Worm (Caenorhabditis elegans) whole organism, L3 larva: ENCODE results near the gene fbxa-139.

Source experiments
- ama-1 ChIP-seq: fragments of 150-350 bp; optimal IDR thresholded peaks from 2 replicates; lab custom pipeline; 2018
- elt-2 ChIP-seq: sonication (generic microtip); optimal IDR thresholded peaks from 2 replicates; lab custom pipeline; 2016; ENCODE audit warnings: missing genetic modification reagents, mild to moderate bottlenecking, missing genetic modification characterization, missing compliant biosample characterization
- hmg-11 ChIP-seq: sonication (generic microtip); optimal IDR thresholded peaks from 2 replicates; lab custom pipeline; 2016; ENCODE audit warnings: missing genetic modification characterization, missing compliant biosample characterization
- jun-1 ChIP-seq: fragments of 150-350 bp; optimal IDR thresholded peaks from 2 replicates; lab custom pipeline; 2014; ENCODE audit warnings: missing biosample characterization, missing genetic modification reagents, missing genetic modification characterization
- lsy-12 ChIP-seq: sonication (generic microtip); optimal IDR thresholded peaks from 2 replicates; lab custom pipeline; 2016; ENCODE audit warnings: mild to moderate bottlenecking, missing genetic modification characterization, missing compliant biosample characterization
- nhr-12 ChIP-seq: fragments of 150-350 bp; optimal IDR thresholded peaks from 2 replicates; lab custom pipeline; 2014; ENCODE audit warnings: missing biosample characterization, missing genetic modification characterization
- nhr-28 ChIP-seq: fragments of 150-350 bp; optimal IDR thresholded peaks from 2 replicates; lab custom pipeline; 2014; ENCODE audit warnings: missing biosample characterization, missing genetic modification characterization
- nhr-43 ChIP-seq: sonication (generic microtip); optimal IDR thresholded peaks from 2 replicates; lab custom pipeline; 2016; ENCODE audit warnings: mild to moderate bottlenecking, missing genetic modification characterization, missing compliant biosample characterization; ENCODE audit not compliant: poor library complexity, severe bottlenecking
- nhr-67 ChIP-seq: fragments of 150-350 bp; optimal IDR thresholded peaks from 2 replicates; lab custom pipeline; 2014; ENCODE audit warnings: missing biosample characterization, missing genetic modification characterization
- nhr-77 ChIP-seq: fragments of 150-350 bp; optimal IDR thresholded peaks from 2 replicates; lab custom pipeline; 2014; ENCODE audit warnings: missing biosample characterization, missing genetic modification characterization
- pqm-1 ChIP-seq: fragments of 150-350 bp; optimal IDR thresholded peaks from 2 replicates; lab custom pipeline; 2017; ENCODE audit warnings: missing biosample characterization, missing genetic modification characterization, inconsistent platforms
- unc-62 ChIP-seq: fragments of 150-350 bp; sonication (generic microtip); optimal IDR thresholded peaks from 4 replicates; lab custom pipeline; 2014; ENCODE audit warnings: missing biosample characterization, missing genetic modification reagents, missing genetic modification characterization
- ztf-4 ChIP-seq: fragments of 150-350 bp; optimal IDR thresholded peaks from 2 replicates; lab custom pipeline; 2014; ENCODE audit warnings: missing biosample characterization, missing genetic modification characterization

DNA sequence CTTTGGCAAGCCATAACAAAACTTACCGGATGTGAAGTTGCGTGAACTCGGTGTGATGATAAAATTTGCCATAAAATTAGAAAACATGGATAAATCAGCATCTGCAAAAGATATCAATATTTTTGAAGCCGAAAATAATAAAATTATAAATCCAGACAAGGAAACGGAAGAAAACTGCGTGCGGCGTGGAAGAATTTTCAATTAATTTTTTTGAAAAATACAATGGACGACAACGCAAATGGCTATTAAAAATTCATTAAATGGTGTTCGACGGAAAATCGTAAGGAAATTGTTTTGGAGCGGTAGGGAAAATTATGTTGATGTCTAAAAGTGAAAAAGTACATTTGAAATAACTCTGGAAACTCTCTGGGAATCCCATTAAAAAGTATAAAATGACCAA is 35.4 kb downstream of the fbxa-139 start, which contains the start of gene acr-18:
- TF ChIP-seq ama-1, result no peak
- TF ChIP-seq nhr-28 (tag; lab: Kevin White, UChicago), result no peak
- TF ChIP-seq nhr-43, result no peak
- TF ChIP-seq ztf-4 (tag; lab: Kevin White, UChicago), result no peak
- TF ChIP-seq lsy-12 (tag; lab: Kevin White, UChicago), result no peak
- TF ChIP-seq hmg-11 (tag; lab: Kevin White, UChicago), result no peak
- no peak for TF ChIP-seq elt-2 (tag; lab: Kevin White, UChicago)
- TF ChIP-seq unc-62 (GFP tag; lab: Kevin White, UChicago), result no peak
- TF ChIP-seq jun-1 (tag; lab: Kevin White, UChicago), result no peak
- no peak for TF ChIP-seq nhr-67
- TF ChIP-seq nhr-12, result no peak
- TF ChIP-seq nhr-77 (tag; lab: Kevin White, UChicago), result no peak
- no peak for TF ChIP-seq pqm-1 (tag; lab: Kevin White, UChicago)
